Worm (Caenorhabditis elegans) whole organism, L2 larva: ENCODE measurements around the gene trk-1.

Experiments used
- C34F6.9 ChIP-seq: fragments of 150-350 bp; optimal IDR thresholded peaks from 2 replicates; lab custom pipeline; 2014; ENCODE audit warnings: missing biosample characterization, missing genetic modification characterization
- R02D3.7 ChIP-seq: fragments of 150-350 bp; optimal IDR thresholded peaks from 2 replicates; lab custom pipeline; 2014; ENCODE audit warnings: missing biosample characterization, missing genetic modification characterization
- alr-1 ChIP-seq: fragments of 150-350 bp; optimal IDR thresholded peaks from 2 replicates; lab custom pipeline; 2014; ENCODE audit warnings: missing biosample characterization, missing genetic modification characterization
- blmp-1 ChIP-seq: sonication (generic microtip); optimal IDR thresholded peaks from 2 replicates; lab custom pipeline; 2017; ENCODE audit warnings: missing genetic modification characterization, mild to moderate bottlenecking, missing compliant biosample characterization, antibody characterized with exemption, moderate library complexity; ENCODE audit not compliant: insufficient read depth
- ceh-16 ChIP-seq: fragments of 150-350 bp; optimal IDR thresholded peaks from 2 replicates; lab custom pipeline; 2014; ENCODE audit warnings: missing biosample characterization, missing genetic modification characterization
- ceh-82 ChIP-seq: fragments of 150-350 bp; optimal IDR thresholded peaks from 2 replicates; lab custom pipeline; 2014; ENCODE audit warnings: missing biosample characterization, missing genetic modification characterization
- crh-2 ChIP-seq: sonication (generic microtip); optimal IDR thresholded peaks from 2 replicates; lab custom pipeline; 2017; ENCODE audit warnings: missing biosample characterization, missing genetic modification characterization
- elt-1 ChIP-seq: fragments of 150-350 bp; optimal IDR thresholded peaks from 2 replicates; lab custom pipeline; 2014; ENCODE audit warnings: missing biosample characterization, missing genetic modification characterization
- fos-1 ChIP-seq: fragments of 150-350 bp; optimal IDR thresholded peaks from 2 replicates; lab custom pipeline; 2014; ENCODE audit warnings: missing biosample characterization, missing genetic modification characterization
- gmeb-1 ChIP-seq: fragments of 150-350 bp; optimal IDR thresholded peaks from 2 replicates; lab custom pipeline; 2014; ENCODE audit warnings: missing biosample characterization, missing genetic modification characterization
- lin-11 ChIP-seq: fragments of 150-350 bp; sonication (generic microtip); optimal IDR thresholded peaks from 2 replicates; lab custom pipeline; 2014; ENCODE audit warnings: missing biosample characterization, missing genetic modification characterization, inconsistent platforms, mixed read lengths
- lin-13 ChIP-seq: fragments of 150-350 bp; optimal IDR thresholded peaks from 2 replicates; lab custom pipeline; 2014; ENCODE audit warnings: missing biosample characterization, missing genetic modification reagents, missing genetic modification characterization
- lin-39 ChIP-seq: fragments of 150-350 bp; optimal IDR thresholded peaks from 2 replicates; lab custom pipeline; 2014; ENCODE audit warnings: missing biosample characterization, missing genetic modification reagents, missing genetic modification characterization
- lsy-2 ChIP-seq, 2 experiments: fragments of 150-350 bp in 1 of 2; sonication (generic microtip) in 1 of 2; optimal IDR thresholded peaks; 2 replicates each; lab custom pipeline; 2014 to 2017; ENCODE audit warnings: missing biosample characterization in 2 of 2, missing genetic modification characterization in 2 of 2
- mab-5 ChIP-seq: fragments of 150-350 bp; optimal IDR thresholded peaks from 2 replicates; lab custom pipeline; 2014; ENCODE audit warnings: missing biosample characterization, missing genetic modification characterization
- mbf-1 ChIP-seq: sonication (generic microtip); optimal IDR thresholded peaks from 2 replicates; lab custom pipeline; 2017; ENCODE audit warnings: missing biosample characterization, missing genetic modification characterization
- mdl-1 ChIP-seq, 2 experiments: fragments of 150-350 bp in 1 of 2; sonication (generic microtip) in 1 of 2; optimal IDR thresholded peaks; 2 replicates each; lab custom pipeline; 2017; ENCODE audit warnings: missing biosample characterization in 2 of 2, missing genetic modification characterization in 2 of 2
- nhr-10 ChIP-seq: sonication (generic microtip); optimal IDR thresholded peaks from 2 replicates; lab custom pipeline; 2017; ENCODE audit warnings: missing biosample characterization, missing genetic modification characterization
- nhr-129 ChIP-seq: fragments of 150-350 bp; optimal IDR thresholded peaks from 2 replicates; lab custom pipeline; 2014; ENCODE audit warnings: missing biosample characterization, missing genetic modification characterization
- nhr-21 ChIP-seq: fragments of 150-350 bp; optimal IDR thresholded peaks from 2 replicates; lab custom pipeline; 2014; ENCODE audit warnings: missing biosample characterization, missing genetic modification characterization
- nhr-23 ChIP-seq: fragments of 150-350 bp; optimal IDR thresholded peaks from 2 replicates; lab custom pipeline; 2014; ENCODE audit warnings: missing biosample characterization, missing genetic modification reagents, missing genetic modification characterization
- nhr-237 ChIP-seq: fragments of 150-350 bp; optimal IDR thresholded peaks from 2 replicates; lab custom pipeline; 2014; ENCODE audit warnings: missing biosample characterization, missing genetic modification characterization
- nhr-77 ChIP-seq: fragments of 150-350 bp; optimal IDR thresholded peaks from 2 replicates; lab custom pipeline; 2014; ENCODE audit warnings: missing biosample characterization, missing genetic modification characterization
- peb-1 ChIP-seq: fragments of 150-350 bp; optimal IDR thresholded peaks from 2 replicates; lab custom pipeline; 2014; ENCODE audit warnings: missing biosample characterization, missing genetic modification characterization
- sem-4 ChIP-seq: fragments of 150-350 bp; optimal IDR thresholded peaks from 2 replicates; lab custom pipeline; 2014; ENCODE audit warnings: missing biosample characterization, missing genetic modification reagents, missing genetic modification characterization
- skn-1 ChIP-seq: sonication (generic microtip); optimal IDR thresholded peaks from 2 replicates; lab custom pipeline; 2017; ENCODE audit warnings: missing biosample characterization, missing genetic modification characterization
- sma-3 ChIP-seq: sonication (generic microtip); optimal IDR thresholded peaks from 2 replicates; lab custom pipeline; 2016; ENCODE audit warnings: missing genetic modification reagents, missing genetic modification characterization, missing compliant biosample characterization
- sma-9 ChIP-seq, 2 experiments: fragments of 150-350 bp in 1 of 2; sonication (generic microtip) in 1 of 2; optimal IDR thresholded peaks; 2 replicates each; lab custom pipeline; 2014 to 2016; ENCODE audit warnings: missing genetic modification characterization in 2 of 2, mild to moderate bottlenecking in 1 of 2, missing biosample characterization in 1 of 2, missing compliant biosample characterization in 1 of 2, missing genetic modification reagents in 1 of 2, moderate library complexity in 1 of 2
- unc-39 ChIP-seq: fragments of 150-350 bp; optimal IDR thresholded peaks from 2 replicates; lab custom pipeline; 2014; ENCODE audit warnings: missing biosample characterization, missing genetic modification characterization
- unc-55 ChIP-seq: fragments of 150-350 bp; sonication (generic microtip); optimal IDR thresholded peaks from 3 replicates; lab custom pipeline; 2014; ENCODE audit warnings: missing biosample characterization, missing genetic modification reagents, missing genetic modification characterization
- unc-62 ChIP-seq: fragments of 150-350 bp; optimal IDR thresholded peaks from 2 replicates; lab custom pipeline; 2014; ENCODE audit warnings: missing biosample characterization, missing genetic modification reagents, missing genetic modification characterization
- ztf-11 ChIP-seq: sonication (generic microtip); optimal IDR thresholded peaks from 2 replicates; lab custom pipeline; 2017; ENCODE audit warnings: missing biosample characterization, missing genetic modification characterization
- ztf-4 ChIP-seq: fragments of 150-350 bp; optimal IDR thresholded peaks from 2 replicates; lab custom pipeline; 2014; ENCODE audit warnings: missing biosample characterization, missing genetic modification characterization

The trk-1 gene

DNA sequence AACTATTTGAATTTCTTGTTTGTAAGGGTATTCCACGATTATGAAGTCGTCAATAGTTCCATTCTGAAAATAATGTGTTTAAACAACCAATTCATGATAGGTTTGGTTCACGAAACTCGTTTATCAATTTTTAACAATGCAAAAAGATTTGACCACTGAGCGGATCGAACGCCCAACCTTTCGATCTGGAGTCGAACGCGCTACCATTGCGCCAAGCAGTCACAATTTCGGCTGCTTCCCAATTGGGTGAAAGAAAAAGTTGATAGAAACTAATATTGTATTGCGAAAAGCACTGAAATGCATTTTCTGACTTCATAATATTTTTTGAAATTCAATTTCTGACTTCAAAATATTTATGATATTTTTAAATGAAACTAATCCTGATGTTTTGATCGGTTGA lies 5.8 kb downstream of the trk-1 start:
- TF ChIP-seq mbf-1 (tag; lab: Kevin White, UChicago) (no peak), ztf-11 (tag; lab: Kevin White, UChicago) (no peak), skn-1 (tag; lab: Kevin White, UChicago) (no peak), nhr-23 (tag; lab: Kevin White, UChicago) (no peak), unc-55 (no peak), ztf-4 (tag; lab: Kevin White, UChicago) (no peak), sma-3 (GFP tag; lab: Kevin White, UChicago) (no peak), blmp-1 (tag; lab: Kevin White, UChicago) (no peak), unc-39 (tag; lab: Kevin White, UChicago) (no peak), alr-1 (tag; lab: Kevin White, UChicago) (no peak), C34F6.9 (tag; lab: Kevin White, UChicago) (no peak), nhr-129 (tag; lab: Kevin White, UChicago) (no peak), fos-1 (tag; lab: Kevin White, UChicago) (no peak), sem-4 (no peak), unc-62 (no peak), gmeb-1 (tag; lab: Kevin White, UChicago) (no peak), nhr-10 (tag; lab: Kevin White, UChicago) (no peak)

DNA sequence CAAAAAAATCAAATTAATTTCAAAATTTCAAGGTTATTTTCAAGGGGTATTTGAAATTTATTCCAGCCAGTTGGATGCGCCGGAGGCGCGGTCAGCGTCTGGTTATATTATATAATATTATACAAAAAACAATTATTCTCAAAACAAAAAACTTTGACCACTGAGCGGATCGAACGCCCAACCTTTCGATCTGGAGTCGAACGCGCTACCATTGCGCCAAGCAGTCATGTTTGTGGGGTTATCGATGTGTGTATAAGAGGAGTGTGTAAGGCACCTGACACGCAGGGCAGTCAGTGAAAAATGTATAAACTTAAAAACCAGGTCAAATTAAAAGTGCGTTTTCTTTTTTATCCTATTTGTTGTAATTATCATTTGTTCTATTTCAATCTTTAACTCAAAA lies 6.7 kb downstream of the trk-1 start:
- TF ChIP-seq sma-3 (GFP tag; lab: Kevin White, UChicago), result no peak
- TF ChIP-seq sem-4, result no peak
- peak; percentile 22 for TF ChIP-seq sma-9 (GFP tag; optimal IDR thresholded peaks at IDR 0.05; lab: Kevin White, UChicago)
- no peak for TF ChIP-seq sma-9 (tag; optimal IDR thresholded peaks at IDR 0.05; lab: Kevin White, UChicago)
- no peak for TF ChIP-seq peb-1 (tag; lab: Kevin White, UChicago)
- TF ChIP-seq mab-5, result no peak
- no peak for TF ChIP-seq ztf-11 (tag; lab: Kevin White, UChicago)
- no peak for TF ChIP-seq lsy-2 (tag; optimal IDR thresholded peaks at IDR 0.05; lab: Kevin White, UChicago)
- no peak for TF ChIP-seq lin-39
- TF ChIP-seq nhr-129 (tag; lab: Kevin White, UChicago), result no peak
- peak; percentile 23 for TF ChIP-seq gmeb-1 (tag; lab: Kevin White, UChicago)

DNA sequence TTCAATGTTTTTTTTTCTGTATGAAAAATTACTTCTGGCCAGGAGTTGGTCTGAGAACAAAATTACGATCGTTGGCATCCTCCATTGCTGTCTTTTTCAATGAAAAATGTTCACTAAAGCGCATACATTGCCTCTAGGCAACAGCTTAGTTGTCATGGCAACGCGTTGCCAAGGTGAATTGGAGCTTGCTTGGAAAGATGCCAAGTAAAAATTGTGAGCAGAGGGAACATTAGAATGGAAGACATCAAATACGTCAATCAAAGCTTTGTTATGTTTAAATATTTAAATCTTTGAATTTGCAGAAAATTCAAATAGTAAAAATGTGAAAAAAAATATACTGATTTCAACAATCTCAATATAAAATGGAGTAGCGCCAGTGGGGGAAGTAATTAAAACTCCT lies 10.7 kb downstream of the trk-1 start, which contains the start of gene dylt-2:
Gene dylt-2, minus strand, starts transcription at position 101 of the 400 bp plus-strand sequence.
- peak; percentile 29 for TF ChIP-seq lin-11 (tag; lab: Kevin White, UChicago)
- no peak for TF ChIP-seq mbf-1 (tag; lab: Kevin White, UChicago)

DNA sequence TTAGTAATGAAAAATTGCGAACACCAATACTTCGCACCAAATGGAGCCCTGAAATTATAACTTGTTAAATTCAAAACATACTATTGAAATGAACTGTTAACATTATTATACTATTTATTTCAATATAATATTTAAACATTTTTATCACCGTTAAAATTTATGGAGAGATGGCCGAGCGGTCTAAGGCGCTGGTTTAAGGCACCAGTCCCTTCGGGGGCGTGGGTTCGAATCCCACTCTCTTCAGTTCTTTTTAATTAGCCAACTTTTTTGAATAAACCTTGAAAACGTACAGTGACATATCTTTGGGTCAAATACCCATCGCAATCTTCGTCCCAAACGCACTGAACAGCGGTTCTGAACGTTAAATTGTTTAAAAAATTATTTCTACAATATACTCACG lies 11.4 kb downstream of the trk-1 start:
- TF ChIP-seq ceh-16 (tag; lab: Kevin White, UChicago), result no peak
- peak; percentile 10 for TF ChIP-seq nhr-21 (tag; lab: Kevin White, UChicago)
- TF ChIP-seq lsy-2 (tag; optimal IDR thresholded peaks at IDR 0.05; lab: Kevin White, UChicago), result no peak
- no peak for TF ChIP-seq R02D3.7
- TF ChIP-seq crh-2 (tag; lab: Kevin White, UChicago), result no peak
- peak; percentile 10 for TF ChIP-seq gmeb-1 (tag; lab: Kevin White, UChicago)
- no peak for TF ChIP-seq elt-1 (tag; lab: Kevin White, UChicago)

DNA sequence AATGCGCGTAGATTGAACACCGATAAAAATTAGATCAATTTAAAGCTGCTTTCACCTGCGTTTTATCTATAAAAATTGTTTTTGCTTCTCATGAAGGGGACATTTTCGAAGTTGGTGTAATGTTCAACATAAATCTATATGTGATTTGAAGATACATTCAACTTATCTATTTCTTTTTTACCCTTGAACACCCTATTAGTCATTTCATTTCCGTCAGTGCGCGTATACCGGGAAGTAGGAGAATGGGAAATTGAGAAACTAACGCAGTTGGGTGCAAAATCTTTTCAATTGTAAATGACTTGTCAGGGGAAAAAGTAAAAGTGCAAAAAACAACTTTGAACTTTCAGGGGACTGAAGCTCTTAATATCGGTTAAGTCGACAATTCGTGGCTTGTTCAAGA lies 15.8 kb downstream of the trk-1 start:
- TF ChIP-seq crh-2 (tag; lab: Kevin White, UChicago), result no peak
- no peak for TF ChIP-seq lsy-2 (tag; optimal IDR thresholded peaks at IDR 0.05; lab: Kevin White, UChicago)
- no peak for TF ChIP-seq ztf-4 (tag; lab: Kevin White, UChicago)
- TF ChIP-seq gmeb-1 (tag; lab: Kevin White, UChicago), result no peak
- no peak for TF ChIP-seq mdl-1 (tag; optimal IDR thresholded peaks at IDR 0.05; lab: Kevin White, UChicago)
- no peak for TF ChIP-seq lin-11 (tag; lab: Kevin White, UChicago)
- TF ChIP-seq ceh-16 (tag; lab: Kevin White, UChicago), result no peak
- TF ChIP-seq ceh-82 (tag; lab: Kevin White, UChicago), result no peak
- no peak for TF ChIP-seq nhr-23 (tag; lab: Kevin White, UChicago)
- TF ChIP-seq nhr-77 (tag; lab: Kevin White, UChicago), result no peak
- no peak for TF ChIP-seq nhr-237
- no peak for TF ChIP-seq lin-13 (GFP tag; lab: Kevin White, UChicago)
- TF ChIP-seq blmp-1 (tag; lab: Kevin White, UChicago), result peak; percentile 1
- TF ChIP-seq sma-9 (GFP tag; optimal IDR thresholded peaks at IDR 0.05; lab: Kevin White, UChicago), result peak; percentile 3
- TF ChIP-seq sma-9 (tag; optimal IDR thresholded peaks at IDR 0.05; lab: Kevin White, UChicago), result no peak
- TF ChIP-seq mbf-1 (tag; lab: Kevin White, UChicago), result no peak
